Fruit fly (Drosophila melanogaster) whole organism, embryonic: ENCODE results near the gene Top3alpha.

Source experiments
- Bteb2 ChIP-seq: fragments of 200-800 bp; sonication (Bioruptor generic); optimal IDR thresholded peaks from 2 replicates; lab custom pipeline; 2016; ENCODE audit warnings: missing biosample characterization, missing genetic modification characterization
- CG10267 ChIP-seq: fragments of 200-800 bp; sonication (Bioruptor generic); optimal IDR thresholded peaks from 2 replicates; lab custom pipeline; 2018; ENCODE audit warnings: missing biosample characterization, mild to moderate bottlenecking, missing genetic modification characterization, moderate library complexity
- CG10654 ChIP-seq: fragments of 200-800 bp; sonication (Bioruptor generic); optimal IDR thresholded peaks from 2 replicates; lab custom pipeline; 2016; ENCODE audit warnings: missing biosample characterization, missing genetic modification characterization
- CG11504 ChIP-seq: fragments of 200-800 bp; sonication (Bioruptor generic); optimal IDR thresholded peaks from 3 replicates; lab custom pipeline; 2019; ENCODE audit warnings: missing biosample characterization, mild to moderate bottlenecking, missing genetic modification characterization, moderate library complexity
- CG12391 ChIP-seq: fragments of 200-800 bp; sonication (Bioruptor generic); optimal IDR thresholded peaks from 3 replicates; lab custom pipeline; 2018; ENCODE audit warnings: missing biosample characterization, mild to moderate bottlenecking, missing genetic modification characterization, moderate library complexity
- CG12659 ChIP-seq: fragments of 200-800 bp; sonication (Bioruptor generic); optimal IDR thresholded peaks from 3 replicates; lab custom pipeline; 2017; ENCODE audit warnings: mild to moderate bottlenecking, missing biosample characterization, missing genetic modification reagents, missing genetic modification characterization
- CG12744 ChIP-seq: fragments of 200-800 bp; sonication (Bioruptor generic); optimal IDR thresholded peaks from 2 replicates; lab custom pipeline; 2016; ENCODE audit warnings: missing biosample characterization, missing genetic modification characterization
- CG1647 ChIP-seq: fragments of 200-800 bp; sonication (Bioruptor generic); optimal IDR thresholded peaks from 3 replicates; lab custom pipeline; 2016; ENCODE audit warnings: missing biosample characterization, missing genetic modification characterization
- CG16813 ChIP-seq: fragments of 200-800 bp; sonication (Bioruptor generic); IDR thresholded peaks from 3 replicates; pipeline ENCODE4 v1.3.6; 2022; ENCODE audit warnings: missing biosample characterization, missing genetic modification characterization; ENCODE audit not compliant: partially characterized antibody
- CG1792 ChIP-seq: fragments of 200-800 bp; sonication (Bioruptor generic); optimal IDR thresholded peaks from 2 replicates; lab custom pipeline; 2016; ENCODE audit warnings: missing biosample characterization, missing genetic modification characterization
- CG32767 ChIP-seq: fragments of 200-800 bp; sonication (Bioruptor generic); IDR thresholded peaks from 2 replicates; pipeline ENCODE4 v1.3.6; 2022; ENCODE audit warnings: missing biosample characterization, missing genetic modification characterization
- CG32772 ChIP-seq: fragments of 200-800 bp; sonication (Bioruptor generic); IDR thresholded peaks from 2 replicates; pipeline ENCODE4 v1.3.6; 2022; ENCODE audit warnings: missing biosample characterization, missing genetic modification characterization
- CG4282 ChIP-seq: fragments of 200-800 bp; sonication (Bioruptor generic); optimal IDR thresholded peaks from 2 replicates; lab custom pipeline; 2016; ENCODE audit warnings: missing biosample characterization, missing genetic modification characterization
- CG4617 ChIP-seq: fragments of 200-800 bp; sonication (Bioruptor generic); optimal IDR thresholded peaks from 3 replicates; lab custom pipeline; 2016; ENCODE audit warnings: missing biosample characterization, missing genetic modification characterization, borderline replicate concordance
- CG6813 ChIP-seq: fragments of 200-800 bp; sonication (Bioruptor generic); optimal IDR thresholded peaks from 2 replicates; lab custom pipeline; 2017; ENCODE audit warnings: missing biosample characterization, missing genetic modification characterization, mild to moderate bottlenecking, moderate library complexity, missing genetic modification reagents
- CG6854 ChIP-seq: fragments of 200-800 bp; sonication (Bioruptor generic); optimal IDR thresholded peaks from 3 replicates; lab custom pipeline; 2017; ENCODE audit warnings: missing biosample characterization, mild to moderate bottlenecking, missing genetic modification characterization
- CG7963 ChIP-seq: fragments of 200-800 bp; sonication (Bioruptor generic); IDR thresholded peaks from 3 replicates; pipeline ENCODE4 v1.3.6; 2022; ENCODE audit warnings: missing biosample characterization, missing genetic modification characterization; ENCODE audit not compliant: partially characterized antibody
- CG8290 ChIP-seq, 3 experiments: fragments of 200-800 bp; sonication (Bioruptor generic); optimal IDR thresholded peaks; 2 replicates each; lab custom pipeline; 2016 to 2019; ENCODE audit warnings: missing biosample characterization in 3 of 3, missing genetic modification characterization in 3 of 3, mild to moderate bottlenecking in 2 of 3, moderate library complexity in 1 of 3
- CG8944 ChIP-seq: fragments of 200-800 bp; sonication (Bioruptor generic); optimal IDR thresholded peaks from 3 replicates; lab custom pipeline; 2016; ENCODE audit warnings: missing biosample characterization, missing genetic modification characterization
- CG9609 ChIP-seq: fragments of 200-800 bp; sonication (Bioruptor generic); optimal IDR thresholded peaks from 3 replicates; lab custom pipeline; 2016; ENCODE audit warnings: missing biosample characterization, missing genetic modification characterization
- D19A ChIP-seq: fragments of 200-800 bp; optimal IDR thresholded peaks from 3 replicates; lab custom pipeline; 2019; ENCODE audit warnings: missing biosample characterization, mild to moderate bottlenecking, missing genetic modification characterization, moderate library complexity
- Dad ChIP-seq: fragments of 200-800 bp; sonication (Bioruptor generic); optimal IDR thresholded peaks from 3 replicates; lab custom pipeline; 2016; ENCODE audit warnings: missing biosample characterization, missing genetic modification characterization
- Dek ChIP-seq: fragments of 200-800 bp; sonication (Bioruptor generic); optimal IDR thresholded peaks from 3 replicates; lab custom pipeline; 2019; ENCODE audit warnings: missing biosample characterization, mild to moderate bottlenecking, missing genetic modification characterization, moderate library complexity
- Dref ChIP-seq: fragments of 200-800 bp; sonication (Bioruptor generic); IDR thresholded peaks from 2 replicates; pipeline ENCODE4 v1.3.6; 2022; ENCODE audit warnings: missing biosample characterization, missing genetic modification characterization
- Ets65A ChIP-seq: fragments of 200-800 bp; sonication (Bioruptor generic); peaks from one replicate; lab custom pipeline; 2016; ENCODE audit warnings: missing biosample characterization, missing genetic modification characterization
- Ets97D ChIP-seq: fragments of 200-800 bp; sonication (Bioruptor generic); optimal IDR thresholded peaks from 3 replicates; lab custom pipeline; 2016; ENCODE audit warnings: missing biosample characterization, missing genetic modification characterization
- NfI ChIP-seq: fragments of 200-800 bp; sonication (Bioruptor generic); optimal IDR thresholded peaks from 3 replicates; lab custom pipeline; 2018; ENCODE audit warnings: missing biosample characterization, mild to moderate bottlenecking, missing genetic modification characterization, moderate library complexity
- Side ChIP-seq: fragments of 200-800 bp; sonication (Bioruptor generic); optimal IDR thresholded peaks from 2 replicates; lab custom pipeline; 2016; ENCODE audit warnings: missing biosample characterization, missing genetic modification characterization
- Sry-δ ChIP-seq: fragments of 200-800 bp; sonication (Bioruptor generic); optimal IDR thresholded peaks from 2 replicates; lab custom pipeline; 2016; ENCODE audit warnings: missing biosample characterization, missing genetic modification characterization
- bbx ChIP-seq: fragments of 200-800 bp; sonication (Bioruptor generic); IDR thresholded peaks from 2 replicates; pipeline ENCODE4 v1.3.6; 2022; ENCODE audit warnings: missing biosample characterization, missing genetic modification characterization; ENCODE audit not compliant: partially characterized antibody
- cg ChIP-seq: fragments of 200-800 bp; sonication (Bioruptor generic); optimal IDR thresholded peaks from 3 replicates; lab custom pipeline; 2019; ENCODE audit warnings: missing biosample characterization, mild to moderate bottlenecking, missing genetic modification characterization, moderate library complexity
- chinmo ChIP-seq: fragments of 200-800 bp; sonication (Bioruptor generic); IDR thresholded peaks from 4 replicates; pipeline ENCODE4 v1.3.6; 2022; ENCODE audit warnings: missing biosample characterization, missing genetic modification characterization; ENCODE audit not compliant: partially characterized antibody
- en ChIP-seq: fragments of 200-800 bp; sonication (Bioruptor generic); optimal IDR thresholded peaks from 2 replicates; lab custom pipeline; 2016; ENCODE audit warnings: missing biosample characterization, missing genetic modification characterization
- gfzf ChIP-seq: fragments of 200-800 bp; sonication (Bioruptor generic); optimal IDR thresholded peaks from 2 replicates; lab custom pipeline; 2016; ENCODE audit warnings: missing biosample characterization, mild to moderate bottlenecking, missing genetic modification characterization, moderate library complexity
- gt ChIP-seq: fragments of 200-800 bp; sonication (Bioruptor generic); IDR thresholded peaks from 2 replicates; pipeline ENCODE4 v1.3.6; 2022; ENCODE audit warnings: missing biosample characterization, missing genetic modification characterization
- luna ChIP-seq: fragments of 200-800 bp; sonication (Bioruptor generic); optimal IDR thresholded peaks from 2 replicates; lab custom pipeline; 2016; ENCODE audit warnings: missing biosample characterization, missing genetic modification characterization
- maf-S ChIP-seq: fragments of 200-800 bp; sonication (Bioruptor generic); optimal IDR thresholded peaks from 2 replicates; lab custom pipeline; 2016; ENCODE audit warnings: missing biosample characterization, missing genetic modification characterization
- mam ChIP-seq: fragments of 200-800 bp; sonication (Bioruptor generic); optimal IDR thresholded peaks from 3 replicates; lab custom pipeline; 2016; ENCODE audit warnings: missing biosample characterization, missing genetic modification characterization
- nerfin-1 ChIP-seq: fragments of 200-800 bp; sonication (Bioruptor generic); optimal IDR thresholded peaks from 3 replicates; lab custom pipeline; 2019; ENCODE audit warnings: missing biosample characterization, mild to moderate bottlenecking, missing genetic modification characterization, moderate library complexity
- nerfin-2 ChIP-seq: fragments of 200-800 bp; sonication (Bioruptor generic); IDR thresholded peaks from 2 replicates; pipeline ENCODE4 v1.3.6; 2022; ENCODE audit warnings: missing biosample characterization, missing genetic modification characterization; ENCODE audit not compliant: partially characterized antibody
- onecut ChIP-seq: fragments of 200-800 bp; sonication (Bioruptor generic); IDR thresholded peaks from 2 replicates; pipeline ENCODE4 v1.3.6; 2022; ENCODE audit warnings: missing biosample characterization, missing genetic modification characterization
- sens ChIP-seq: fragments of 200-800 bp; sonication (Bioruptor generic); peaks from one replicate; lab custom pipeline; 2016; ENCODE audit warnings: missing biosample characterization, missing genetic modification characterization
- sna ChIP-seq: fragments of 200-800 bp; sonication (Bioruptor generic); IDR thresholded peaks from 2 replicates; pipeline ENCODE4 v1.3.6; 2022; ENCODE audit warnings: missing biosample characterization, missing genetic modification characterization; ENCODE audit not compliant: partially characterized antibody
- ssp ChIP-seq: fragments of 200-800 bp; sonication (Bioruptor generic); IDR thresholded peaks from 2 replicates; pipeline ENCODE4 v1.3.6; 2022; ENCODE audit warnings: missing biosample characterization, missing genetic modification characterization
- sug ChIP-seq: fragments of 200-800 bp; optimal IDR thresholded peaks from 2 replicates; lab custom pipeline; 2019; ENCODE audit warnings: missing biosample characterization, mild to moderate bottlenecking, missing genetic modification characterization, moderate library complexity
- tna ChIP-seq: fragments of 200-800 bp; sonication (Bioruptor generic); IDR thresholded peaks from 2 replicates; pipeline ENCODE4 v1.3.6; 2022; ENCODE audit warnings: missing biosample characterization, missing genetic modification characterization; ENCODE audit not compliant: partially characterized antibody
- trem ChIP-seq: fragments of 200-800 bp; optimal IDR thresholded peaks from 3 replicates; lab custom pipeline; 2019; ENCODE audit warnings: missing biosample characterization, mild to moderate bottlenecking, missing genetic modification characterization, moderate library complexity
- vnd ChIP-seq: fragments of 200-800 bp; sonication (Bioruptor generic); IDR thresholded peaks from 3 replicates; pipeline ENCODE4 v1.3.6; 2022; ENCODE audit warnings: missing biosample characterization, missing genetic modification characterization; ENCODE audit not compliant: partially characterized antibody
- zen2 ChIP-seq: fragments of 200-800 bp; sonication (Bioruptor generic); IDR thresholded peaks from 3 replicates; pipeline ENCODE4 v1.3.6; 2022; ENCODE audit warnings: missing biosample characterization, missing genetic modification characterization; ENCODE audit not compliant: partially characterized antibody

Gene Top3alpha

DNA sequence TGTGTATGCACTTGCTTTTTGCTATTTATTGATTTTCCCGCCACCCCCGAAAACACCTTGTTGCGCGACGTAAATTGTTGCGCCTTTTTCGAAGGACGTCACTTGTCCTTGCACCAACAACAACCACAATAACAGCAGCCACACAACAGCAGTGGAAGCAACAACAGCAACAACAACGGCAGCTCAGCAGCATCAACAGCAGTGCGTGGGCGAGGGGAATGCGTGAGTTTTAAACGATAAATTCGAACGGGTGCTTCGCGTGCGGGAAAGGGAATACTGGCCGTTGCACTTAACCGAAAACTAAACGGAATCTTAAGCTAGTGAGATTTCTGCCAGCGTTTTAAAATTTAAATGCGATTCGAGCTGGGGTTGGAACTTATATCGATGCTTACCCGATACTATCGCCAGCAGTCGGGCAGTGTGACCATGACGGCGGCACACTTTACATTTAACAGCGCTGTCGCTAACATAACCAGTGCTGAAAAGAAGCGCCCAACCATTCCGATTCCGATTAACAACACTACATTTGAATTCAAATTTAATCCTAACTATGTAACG is 10.5 kb downstream of the Top3alpha start, which contains the start of gene cyst (continued):
- TF ChIP-seq mam (GFP tag; lab: Kevin White, UChicago) (peak; percentile 70), CG11504 (tag; lab: Kevin White, UChicago) (no peak), zen2 (GFP tag; lab: Robert Waterston, UW) (peak; percentile 96), nerfin-1 (tag; lab: Kevin White, UChicago) (peak; percentile 64), Side (GFP tag; lab: Kevin White, UChicago) (peak; percentile 11), CG12744 (GFP tag; lab: Kevin White, UChicago) (no peak), bbx (GFP tag; lab: Robert Waterston, UW) (peak; percentile 98), CG10267 (tag; lab: Kevin White, UChicago) (peak; percentile 95), Dref (GFP tag; lab: Robert Waterston, UW) (peak; percentile 69), Dad (peak; percentile 66), en (GFP tag; lab: Kevin White, UChicago) (peak; percentile 20), CG4617 (GFP tag; lab: Kevin White, UChicago) (peak; percentile 91), CG12659 (GFP tag; lab: Kevin White, UChicago) (peak; percentile 81), D19A (tag; lab: Kevin White, UChicago) (no peak), CG16813 (GFP tag; lab: Robert Waterston, UW) (peak; percentile 94), Ets65A (GFP tag; lab: Kevin White, UChicago) (peak; percentile 96), CG8944 (peak; percentile 3), CG1647 (GFP tag; lab: Kevin White, UChicago) (peak; percentile 46), Dek (tag; lab: Kevin White, UChicago) (no peak), CG12391 (peak; percentile 7), gt (GFP tag; lab: Robert Waterston, UW) (no peak), Ets97D (GFP tag; lab: Kevin White, UChicago) (peak; percentile 90), CG7963 (GFP tag; lab: Robert Waterston, UW) (peak; percentile 95), CG6813 (GFP tag; lab: Kevin White, UChicago) (no peak), vnd (GFP tag; lab: Robert Waterston, UW) (peak; percentile 97), sens (GFP tag; lab: Kevin White, UChicago) (peak; percentile 83), CG4282 (GFP tag; lab: Kevin White, UChicago) (peak; percentile 10), tna (GFP tag; lab: Robert Waterston, UW) (peak; percentile 94), trem (tag; lab: Kevin White, UChicago) (peak; percentile 72), NfI (GFP tag; lab: Kevin White, UChicago) (peak; percentile 24), sna (GFP tag; lab: Robert Waterston, UW) (peak; percentile 95), Bteb2 (peak; percentile 2), CG1792 (peak; percentile 6), CG32772 (no peak), nerfin-2 (GFP tag; lab: Robert Waterston, UW) (peak; percentile 90), gfzf (peak; percentile 65), CG8290 (GFP tag; optimal IDR thresholded peaks at IDR 0.05; lab: Kevin White, UChicago) (no peak), CG8290 (tag; optimal IDR thresholded peaks at IDR 0.05; lab: Kevin White, UChicago) (no peak), luna (peak; percentile 49), maf-S (GFP tag; lab: Kevin White, UChicago) (peak; percentile 34), onecut (GFP tag; lab: Robert Waterston, UW) (peak; percentile 94), cg (GFP tag; lab: Kevin White, UChicago) (peak; percentile 91), chinmo (GFP tag; lab: Robert Waterston, UW) (peak; percentile 90), CG6854 (GFP tag; lab: Kevin White, UChicago) (peak; percentile 1), sug (tag; lab: Kevin White, UChicago) (peak; percentile 21), ssp (GFP tag; lab: Robert Waterston, UW) (0 out of 2 replicates have a peak, but pooled peaks have one; percentile 21), CG10654 (GFP tag; lab: Kevin White, UChicago) (peak; percentile 9), CG32767 (GFP tag; lab: Robert Waterston, UW) (peak; percentile 26; the same call in 1 of the 2 replicates), CG9609 (GFP tag; lab: Kevin White, UChicago) (peak; percentile 37), Sry-δ (GFP tag; lab: Kevin White, UChicago) (peak; percentile 93)
